Fruit fly (Drosophila melanogaster) whole organism, embryonic: Measurements from ENCODE around the gene Rpn11.
A peak's percentile ranks its signal among the peaks of the same experiment; 100 is the strongest.

Experiments used
- Abd-B ChIP-seq: fragments of 200-800 bp; sonication (Bioruptor generic); optimal IDR thresholded peaks from 2 replicates; lab custom pipeline; 2018; ENCODE audit warnings: missing biosample characterization, mild to moderate bottlenecking, missing genetic modification characterization, moderate library complexity
- Atf6 ChIP-seq: fragments of 200-800 bp; sonication (Bioruptor generic); IDR thresholded peaks from 2 replicates; pipeline ENCODE4 v1.3.6; 2022; ENCODE audit warnings: missing biosample characterization, missing genetic modification characterization
- Bteb2 ChIP-seq: fragments of 200-800 bp; sonication (Bioruptor generic); optimal IDR thresholded peaks from 2 replicates; lab custom pipeline; 2016; ENCODE audit warnings: missing biosample characterization, missing genetic modification characterization
- CG1024 ChIP-seq: fragments of 200-800 bp; sonication (Bioruptor generic); IDR thresholded peaks from 2 replicates; pipeline ENCODE4 v1.3.6; 2022; ENCODE audit warnings: missing biosample characterization, missing genetic modification characterization
- CG10267 ChIP-seq: fragments of 200-800 bp; sonication (Bioruptor generic); optimal IDR thresholded peaks from 2 replicates; lab custom pipeline; 2018; ENCODE audit warnings: missing biosample characterization, mild to moderate bottlenecking, missing genetic modification characterization, moderate library complexity
- CG11085 ChIP-seq: fragments of 200-800 bp; sonication (Bioruptor generic); IDR thresholded peaks from 2 replicates; pipeline ENCODE4 v1.3.6; 2022; ENCODE audit warnings: missing biosample characterization, missing genetic modification characterization
- CG14860 ChIP-seq: fragments of 200-800 bp; sonication (Bioruptor generic); IDR thresholded peaks from 3 replicates; pipeline ENCODE4 v1.3.6; 2022; ENCODE audit warnings: missing biosample characterization, missing genetic modification characterization; ENCODE audit not compliant: partially characterized antibody
- CG1602 ChIP-seq: fragments of 200-800 bp; sonication (Bioruptor generic); optimal IDR thresholded peaks from 3 replicates; lab custom pipeline; 2016; ENCODE audit warnings: missing biosample characterization, missing genetic modification characterization
- CG16863 ChIP-seq: fragments of 200-800 bp; sonication (Bioruptor generic); optimal IDR thresholded peaks from 3 replicates; lab custom pipeline; 2016; ENCODE audit warnings: missing biosample characterization, missing genetic modification characterization
- CG17359 ChIP-seq: fragments of 200-800 bp; sonication (Bioruptor generic); optimal IDR thresholded peaks from 3 replicates; lab custom pipeline; 2018; ENCODE audit warnings: missing biosample characterization, mild to moderate bottlenecking, missing genetic modification characterization, moderate library complexity
- CG17802 ChIP-seq: fragments of 200-800 bp; sonication (Bioruptor generic); optimal IDR thresholded peaks from 2 replicates; lab custom pipeline; 2018; ENCODE audit warnings: missing biosample characterization, mild to moderate bottlenecking, missing genetic modification characterization, moderate library complexity
- CG1832 ChIP-seq: fragments of 200-800 bp; sonication (Bioruptor generic); optimal IDR thresholded peaks from 2 replicates; lab custom pipeline; 2017; ENCODE audit warnings: missing biosample characterization, mild to moderate bottlenecking, missing genetic modification characterization, inconsistent platforms
- CG18476 ChIP-seq: fragments of 200-800 bp; sonication (Bioruptor generic); optimal IDR thresholded peaks from 2 replicates; lab custom pipeline; 2016; ENCODE audit warnings: missing biosample characterization, mild to moderate bottlenecking, missing genetic modification characterization
- CG2129 ChIP-seq: fragments of 200-800 bp; sonication (Bioruptor generic); IDR thresholded peaks from 2 replicates; pipeline ENCODE4 v1.3.6; 2022; ENCODE audit warnings: missing biosample characterization, missing genetic modification characterization; ENCODE audit not compliant: partially characterized antibody
- CG3163 ChIP-seq: fragments of 200-800 bp; sonication (Bioruptor generic); optimal IDR thresholded peaks from 3 replicates; lab custom pipeline; 2016; ENCODE audit warnings: missing biosample characterization, missing genetic modification characterization
- CG3847 ChIP-seq: fragments of 200-800 bp; sonication (Bioruptor generic); IDR thresholded peaks from 2 replicates; pipeline ENCODE4 v1.3.6; 2022; ENCODE audit warnings: missing biosample characterization, missing genetic modification characterization
- CG6175 ChIP-seq: fragments of 200-800 bp; sonication (Bioruptor generic); IDR thresholded peaks from 3 replicates; pipeline ENCODE4 v1.3.6; 2022; ENCODE audit warnings: missing biosample characterization, missing genetic modification characterization
- CG6254 ChIP-seq: fragments of 200-800 bp; sonication (Bioruptor generic); optimal IDR thresholded peaks from 3 replicates; lab custom pipeline; 2017; ENCODE audit warnings: mild to moderate bottlenecking, missing biosample characterization, missing genetic modification reagents, missing genetic modification characterization
- CG6654 ChIP-seq: fragments of 200-800 bp; sonication (Bioruptor generic); optimal IDR thresholded peaks from 2 replicates; lab custom pipeline; 2017; ENCODE audit warnings: missing biosample characterization, mild to moderate bottlenecking, missing genetic modification characterization
- CG8944 ChIP-seq: fragments of 200-800 bp; sonication (Bioruptor generic); optimal IDR thresholded peaks from 3 replicates; lab custom pipeline; 2016; ENCODE audit warnings: missing biosample characterization, missing genetic modification characterization
- Dip3 ChIP-seq: fragments of 200-800 bp; sonication (Bioruptor generic); optimal IDR thresholded peaks from 3 replicates; lab custom pipeline; 2016; ENCODE audit warnings: missing biosample characterization, missing genetic modification characterization
- Dref ChIP-seq: fragments of 200-800 bp; sonication (Bioruptor generic); IDR thresholded peaks from 2 replicates; pipeline ENCODE4 v1.3.6; 2022; ENCODE audit warnings: missing biosample characterization, missing genetic modification characterization
- E2f1 ChIP-seq: fragments of 200-800 bp; sonication (Bioruptor generic); IDR thresholded peaks from 2 replicates; pipeline ENCODE4 v1.3.6; 2022; ENCODE audit warnings: missing biosample characterization, missing genetic modification characterization
- HLH54F ChIP-seq: fragments of 200-800 bp; sonication (Bioruptor generic); optimal IDR thresholded peaks from 3 replicates; lab custom pipeline; 2016; ENCODE audit warnings: missing biosample characterization, missing genetic modification characterization
- Hmr ChIP-seq: fragments of 200-800 bp; sonication (Bioruptor generic); optimal IDR thresholded peaks from 3 replicates; lab custom pipeline; 2017; ENCODE audit warnings: mild to moderate bottlenecking, missing biosample characterization, missing genetic modification reagents, missing genetic modification characterization
- Hsf ChIP-seq: fragments of 200-800 bp; sonication (Bioruptor generic); optimal IDR thresholded peaks from 3 replicates; lab custom pipeline; 2016; ENCODE audit warnings: missing biosample characterization, missing genetic modification characterization
- Mad ChIP-seq: fragments of 200-800 bp; sonication (Bioruptor generic); optimal IDR thresholded peaks from 2 replicates; lab custom pipeline; 2016; ENCODE audit warnings: missing biosample characterization, missing genetic modification characterization
- NC2β ChIP-seq: fragments of 200-800 bp; sonication (Bioruptor generic); optimal IDR thresholded peaks from 2 replicates; lab custom pipeline; 2016; ENCODE audit warnings: missing biosample characterization, missing genetic modification characterization
- Sox102F ChIP-seq: fragments of 200-800 bp; sonication (Bioruptor generic); optimal IDR thresholded peaks from 2 replicates; lab custom pipeline; 2018; ENCODE audit warnings: missing biosample characterization, mild to moderate bottlenecking, missing genetic modification characterization, moderate library complexity
- Stat92E ChIP-seq, 3 experiments: fragments of >200 bp in 2 of 3; fragments of 200-800 bp in 1 of 3; sonication (Bioruptor generic) in 1 of 3; optimal IDR thresholded peaks; 2 replicates each; lab custom pipeline; 2017 to 2019; ENCODE audit warnings: missing biosample characterization in 3 of 3, missing genetic modification characterization in 3 of 3, mild to moderate bottlenecking in 1 of 3, moderate library complexity in 1 of 3
- bbx ChIP-seq: fragments of 200-800 bp; sonication (Bioruptor generic); IDR thresholded peaks from 2 replicates; pipeline ENCODE4 v1.3.6; 2022; ENCODE audit warnings: missing biosample characterization, missing genetic modification characterization; ENCODE audit not compliant: partially characterized antibody
- dm ChIP-seq: fragments of 200-800 bp; sonication (Bioruptor generic); optimal IDR thresholded peaks from 3 replicates; lab custom pipeline; 2016; ENCODE audit warnings: missing biosample characterization, missing genetic modification characterization
- esg ChIP-seq: fragments of 200-800 bp; sonication (Bioruptor generic); conservative IDR thresholded peaks from 2 replicates; pipeline ENCODE4 v1.3.6; 2022; ENCODE audit warnings: missing biosample characterization, missing genetic modification characterization
- ewg ChIP-seq: fragments of 200-800 bp; sonication (Bioruptor generic); optimal IDR thresholded peaks from 3 replicates; lab custom pipeline; 2017; ENCODE audit warnings: mild to moderate bottlenecking, missing biosample characterization, missing genetic modification reagents, missing genetic modification characterization
- eyg ChIP-seq: fragments of 200-800 bp; sonication (Bioruptor generic); optimal IDR thresholded peaks from 3 replicates; lab custom pipeline; 2016; ENCODE audit warnings: missing biosample characterization, missing genetic modification characterization
- hb ChIP-seq: fragments of 200-800 bp; sonication (Bioruptor generic); IDR thresholded peaks from 3 replicates; pipeline ENCODE4 v1.3.6; 2022; ENCODE audit warnings: missing biosample characterization, missing genetic modification characterization; ENCODE audit not compliant: partially characterized antibody
- her ChIP-seq: fragments of 200-800 bp; sonication (Bioruptor generic); optimal IDR thresholded peaks from 2 replicates; lab custom pipeline; 2016; ENCODE audit warnings: missing biosample characterization, missing genetic modification characterization
- insv ChIP-seq, 2 experiments: fragments of 200-800 bp; sonication (Bioruptor generic); optimal IDR thresholded peaks; 3 replicates each; lab custom pipeline; 2016 to 2018; ENCODE audit warnings: missing biosample characterization in 2 of 2, missing genetic modification characterization in 2 of 2
- ken ChIP-seq: fragments of 200-800 bp; sonication (Bioruptor generic); IDR thresholded peaks from 3 replicates; pipeline ENCODE4 v1.3.6; 2022; ENCODE audit warnings: missing biosample characterization, missing genetic modification characterization
- lilli ChIP-seq: fragments of 200-800 bp; sonication (Bioruptor generic); optimal IDR thresholded peaks from 3 replicates; lab custom pipeline; 2016; ENCODE audit warnings: missing biosample characterization, missing genetic modification characterization
- lmd ChIP-seq: fragments of 200-800 bp; sonication (Bioruptor generic); IDR thresholded peaks from 2 replicates; pipeline ENCODE4 v1.3.6; 2022; ENCODE audit warnings: missing biosample characterization, missing genetic modification characterization
- lov ChIP-seq, 2 experiments: fragments of 200-800 bp in 1 of 2; fragments of >200 bp in 1 of 2; sonication (Bioruptor generic) in 1 of 2; IDR thresholded peaks in 1 of 2; optimal IDR thresholded peaks in 1 of 2; 2 replicates in 1 of 2; 3 replicates in 1 of 2; pipeline versions ENCODE4 v1.3.6 to Lab custom; 2017 to 2022; ENCODE audit warnings: missing biosample characterization in 1 of 2, missing genetic modification characterization in 1 of 2
- nom ChIP-seq: fragments of 200-800 bp; sonication (Bioruptor generic); optimal IDR thresholded peaks from 2 replicates; lab custom pipeline; 2017; ENCODE audit warnings: missing biosample characterization, missing genetic modification characterization, mild to moderate bottlenecking, moderate library complexity, missing genetic modification reagents
- psq ChIP-seq: fragments of 200-800 bp; sonication (Bioruptor generic); optimal IDR thresholded peaks from 2 replicates; lab custom pipeline; 2017; ENCODE audit warnings: missing biosample characterization, missing genetic modification characterization
- sisA ChIP-seq: fragments of 200-800 bp; sonication (Bioruptor generic); IDR thresholded peaks from 2 replicates; pipeline ENCODE4 v1.3.6; 2022; ENCODE audit warnings: missing biosample characterization, missing genetic modification characterization
- sob ChIP-seq: fragments of 200-800 bp; sonication (Bioruptor generic); IDR thresholded peaks from 2 replicates; pipeline ENCODE4 v1.3.6; 2022; ENCODE audit warnings: missing biosample characterization, missing genetic modification characterization
- tx ChIP-seq: fragments of 200-800 bp; sonication (Bioruptor generic); optimal IDR thresholded peaks from 2 replicates; lab custom pipeline; 2016; ENCODE audit warnings: missing biosample characterization, missing genetic modification characterization
- unc-4 ChIP-seq: fragments of 200-800 bp; sonication (Bioruptor generic); IDR thresholded peaks from 2 replicates; pipeline ENCODE4 v1.3.6; 2022; ENCODE audit warnings: missing biosample characterization, missing genetic modification characterization; ENCODE audit not compliant: partially characterized antibody
- zen ChIP-seq: fragments of 200-800 bp; sonication (Bioruptor generic); optimal IDR thresholded peaks from 3 replicates; lab custom pipeline; 2018; ENCODE audit warnings: missing biosample characterization, mild to moderate bottlenecking, missing genetic modification characterization, moderate library complexity

Rpn11 gene

dm6 chr2L:5010784-5011260 lies 48.8 kb downstream of the Rpn11 start, which contains the start of the genes CG31917, Tfb5 and SelT (continued):
- TF ChIP-seq HLH54F (GFP tag; lab: Kevin White, UChicago) (peak; percentile 59), E2f1 (no peak), CG1024 (GFP tag; lab: Robert Waterston, UW) (peak; percentile 34; the same call in 1 of the 2 replicates), Dip3 (peak; percentile 29), eyg (GFP tag; lab: Kevin White, UChicago) (no peak), Abd-B (GFP tag; lab: Kevin White, UChicago) (peak; percentile 46), esg (GFP tag; lab: Robert Waterston, UW) (no peak), hb (GFP tag; lab: Robert Waterston, UW) (peak; percentile 58; the same call in 1 of the 3 replicates), CG18476 (GFP tag; lab: Kevin White, UChicago) (peak; percentile 17), CG6254 (GFP tag; lab: Kevin White, UChicago) (no peak), CG6175 (GFP tag; lab: Robert Waterston, UW) (no peak), Atf6 (GFP tag; lab: Robert Waterston, UW) (peak; percentile 30; the same call in 1 of the 2 replicates), Dref (GFP tag; lab: Robert Waterston, UW) (peak; percentile 59), CG11085 (no peak), Bteb2 (GFP tag; lab: Kevin White, UChicago) (peak; percentile 36), CG1602 (GFP tag; lab: Kevin White, UChicago) (peak; percentile 55), CG3847 (GFP tag; lab: Robert Waterston, UW) (peak; percentile 58), insv (GFP tag; optimal IDR thresholded peaks at IDR 0.05; lab: Kevin White, UChicago) (peak in 1 of 2 experiments; percentile 44), unc-4 (GFP tag; lab: Robert Waterston, UW) (peak; percentile 79), Hsf (GFP tag; lab: Kevin White, UChicago) (peak; percentile 73), nom (GFP tag; lab: Kevin White, UChicago) (no peak), CG14860 (GFP tag; lab: Robert Waterston, UW) (0 out of 3 replicates have a peak, but pooled peaks have one; percentile 42), ewg (GFP tag; lab: Kevin White, UChicago) (peak; percentile 36), CG16863 (GFP tag; lab: Kevin White, UChicago) (peak; percentile 57), sisA (GFP tag; lab: Robert Waterston, UW) (peak; percentile 59; the same call in 1 of the 2 replicates), CG17802 (peak; percentile 36), bbx (GFP tag; lab: Robert Waterston, UW) (peak; percentile 39; the same call in 1 of the 2 replicates), lov (optimal IDR thresholded peaks at IDR 0.05; lab: Kevin White, UChicago) (peak; percentile 60), lov (GFP tag; IDR thresholded peaks at IDR 0.05; lab: Robert Waterston, UW) (no peak), CG17359 (tag; lab: Kevin White, UChicago) (no peak), CG1832 (no peak), her (GFP tag; lab: Kevin White, UChicago) (peak; percentile 24), CG6654 (no peak), CG8944 (GFP tag; lab: Kevin White, UChicago) (peak; percentile 36), NC2β (GFP tag; lab: Kevin White, UChicago) (peak; percentile 68), Sox102F (GFP tag; lab: Kevin White, UChicago) (peak; percentile 51), CG2129 (GFP tag; lab: Robert Waterston, UW) (peak; percentile 60), CG10267 (tag; lab: Kevin White, UChicago) (peak; percentile 52), tx (GFP tag; lab: Kevin White, UChicago) (peak; percentile 47), ken (no peak), Mad (GFP tag; lab: Kevin White, UChicago) (peak; percentile 40), psq (no peak), Stat92E (GFP tag; optimal IDR thresholded peaks at IDR 0.05; lab: Kevin White, UChicago) (peak in 1 of 3 experiments; percentile 59), sob (GFP tag; lab: Robert Waterston, UW) (peak; percentile 32; the same call in 1 of the 2 replicates), lmd (GFP tag; lab: Robert Waterston, UW) (0 out of 2 replicates have a peak, but pooled peaks have one; percentile 16), CG3163 (GFP tag; lab: Kevin White, UChicago) (peak; percentile 2), lilli (GFP tag; lab: Kevin White, UChicago) (peak; percentile 82), dm (GFP tag; lab: Kevin White, UChicago) (peak; percentile 62), zen (tag; lab: Kevin White, UChicago) (peak; percentile 50), Hmr (GFP tag; lab: Kevin White, UChicago) (peak; percentile 73)
